Fruit fly (Drosophila melanogaster) whole organism, prepupa: Measurements from ENCODE around the gene Ppi1.

Source experiments
- Blimp-1 ChIP-seq: fragments of 200-800 bp; sonication (Bioruptor generic); optimal IDR thresholded peaks from 3 replicates; lab custom pipeline; 2017; ENCODE audit warnings: missing biosample characterization, missing genetic modification characterization, mild to moderate bottlenecking, moderate library complexity, missing genetic modification reagents
- CG10631 ChIP-seq: fragments of 200-800 bp; sonication (Bioruptor generic); optimal IDR thresholded peaks from 2 replicates; lab custom pipeline; 2016; ENCODE audit warnings: missing biosample characterization, missing genetic modification characterization
- CG10669 ChIP-seq: fragments of 200-800 bp; sonication (Bioruptor generic); optimal IDR thresholded peaks from 3 replicates; lab custom pipeline; 2018; ENCODE audit warnings: missing biosample characterization, mild to moderate bottlenecking, missing genetic modification characterization, moderate library complexity
- CG11294 ChIP-seq: fragments of 200-800 bp; sonication (Bioruptor generic); IDR thresholded peaks from 2 replicates; pipeline ENCODE4 v1.3.6; 2022; ENCODE audit warnings: missing biosample characterization, missing genetic modification characterization
- CG11762 ChIP-seq: fragments of 200-800 bp; sonication (Bioruptor generic); optimal IDR thresholded peaks from 3 replicates; lab custom pipeline; 2016; ENCODE audit warnings: missing biosample characterization, missing genetic modification characterization; ENCODE audit not compliant: insufficient read depth
- CG11902 ChIP-seq: fragments of 200-800 bp; sonication (Bioruptor generic); optimal IDR thresholded peaks from 3 replicates; lab custom pipeline; 2016; ENCODE audit warnings: missing biosample characterization, missing genetic modification characterization
- CG15336 ChIP-seq: fragments of 200-800 bp; sonication (Bioruptor generic); IDR thresholded peaks from 2 replicates; pipeline ENCODE4 v1.3.6; 2022; ENCODE audit warnings: missing biosample characterization, missing genetic modification characterization
- CG1621 ChIP-seq: fragments of 200-800 bp; sonication (Bioruptor generic); optimal IDR thresholded peaks from 3 replicates; lab custom pipeline; 2018; ENCODE audit warnings: missing biosample characterization, mild to moderate bottlenecking, missing genetic modification characterization
- CG16779 ChIP-seq: fragments of 200-800 bp; sonication (Bioruptor generic); optimal IDR thresholded peaks from 3 replicates; lab custom pipeline; 2017; ENCODE audit warnings: missing biosample characterization, mild to moderate bottlenecking, missing genetic modification characterization
- CG3032 ChIP-seq: fragments of 200-800 bp; optimal IDR thresholded peaks from 2 replicates; lab custom pipeline; 2019; ENCODE audit warnings: missing biosample characterization, mild to moderate bottlenecking, missing genetic modification characterization, moderate library complexity
- CG31627 ChIP-seq: fragments of 200-800 bp; sonication (Bioruptor generic); optimal IDR thresholded peaks from 3 replicates; lab custom pipeline; 2016; ENCODE audit warnings: missing biosample characterization, missing genetic modification characterization
- CG34406 ChIP-seq: fragments of 200-800 bp; sonication (Bioruptor generic); optimal IDR thresholded peaks from 3 replicates; lab custom pipeline; 2016; ENCODE audit warnings: missing biosample characterization, missing genetic modification characterization
- CG3919 ChIP-seq: fragments of 200-800 bp; sonication (Bioruptor generic); optimal IDR thresholded peaks from 3 replicates; lab custom pipeline; 2016; ENCODE audit warnings: missing biosample characterization, missing genetic modification characterization
- CG6163 ChIP-seq: fragments of 200-800 bp; sonication (Bioruptor generic); IDR thresholded peaks from 3 replicates; pipeline ENCODE4 v1.3.6; 2022; ENCODE audit warnings: missing biosample characterization, missing genetic modification characterization
- CG6276 ChIP-seq: fragments of 200-800 bp; sonication (Bioruptor generic); optimal IDR thresholded peaks from 2 replicates; lab custom pipeline; 2017; ENCODE audit warnings: missing biosample characterization, mild to moderate bottlenecking, missing genetic modification characterization
- CG6792 ChIP-seq: fragments of 200-800 bp; sonication (Bioruptor generic); optimal IDR thresholded peaks from 3 replicates; lab custom pipeline; 2016; ENCODE audit warnings: missing biosample characterization, missing genetic modification characterization
- CG6854 ChIP-seq: fragments of 200-800 bp; sonication (Bioruptor generic); optimal IDR thresholded peaks from 2 replicates; lab custom pipeline; 2017; ENCODE audit warnings: missing biosample characterization, mild to moderate bottlenecking, missing genetic modification characterization
- CG7368 ChIP-seq: fragments of 200-800 bp; sonication (Bioruptor generic); optimal IDR thresholded peaks from 3 replicates; lab custom pipeline; 2016; ENCODE audit warnings: missing biosample characterization, missing genetic modification characterization
- CG8119 ChIP-seq: fragments of 200-800 bp; sonication (Bioruptor generic); IDR thresholded peaks from 3 replicates; pipeline ENCODE4 v1.3.6; 2022; ENCODE audit warnings: missing biosample characterization, missing genetic modification characterization
- CG8632 ChIP-seq: fragments of 200-800 bp; sonication (Bioruptor generic); optimal IDR thresholded peaks from 3 replicates; lab custom pipeline; 2016; ENCODE audit warnings: missing biosample characterization, missing genetic modification characterization
- Eip78C ChIP-seq: fragments of 200-800 bp; sonication (Bioruptor generic); peaks from one replicate; lab custom pipeline; 2016; ENCODE audit warnings: missing biosample characterization, missing genetic modification characterization
- Eip93F ChIP-seq: fragments of 200-800 bp; sonication (Bioruptor generic); optimal IDR thresholded peaks from 2 replicates; lab custom pipeline; 2016; ENCODE audit warnings: missing biosample characterization, mild to moderate bottlenecking, missing genetic modification characterization
- Ets96B ChIP-seq: fragments of 200-800 bp; optimal IDR thresholded peaks from 2 replicates; lab custom pipeline; 2019; ENCODE audit warnings: missing biosample characterization, mild to moderate bottlenecking, missing genetic modification characterization, moderate library complexity
- Gug ChIP-seq: fragments of 200-800 bp; sonication (Bioruptor generic); IDR thresholded peaks from 2 replicates; pipeline ENCODE4 v1.3.6; 2022; ENCODE audit warnings: missing biosample characterization, missing genetic modification characterization
- Hr39 ChIP-seq: fragments of 200-800 bp; sonication (Bioruptor generic); optimal IDR thresholded peaks from 2 replicates; lab custom pipeline; 2016; ENCODE audit warnings: missing biosample characterization, missing genetic modification characterization
- Hr4 ChIP-seq: fragments of 200-800 bp; sonication (Bioruptor generic); optimal IDR thresholded peaks from 3 replicates; lab custom pipeline; 2016; ENCODE audit warnings: missing biosample characterization, missing genetic modification characterization
- OdsH ChIP-seq: fragments of 200-800 bp; sonication (Bioruptor generic); optimal IDR thresholded peaks from 3 replicates; lab custom pipeline; 2016; ENCODE audit warnings: missing biosample characterization, missing genetic modification characterization
- Smox ChIP-seq: fragments of 200-800 bp; sonication (Bioruptor generic); optimal IDR thresholded peaks from 3 replicates; lab custom pipeline; 2016; ENCODE audit warnings: missing biosample characterization, missing genetic modification characterization
- Sox14 ChIP-seq: fragments of 200-800 bp; sonication (Bioruptor generic); optimal IDR thresholded peaks from 3 replicates; lab custom pipeline; 2016; ENCODE audit warnings: missing biosample characterization, missing genetic modification characterization
- acj6 ChIP-seq: fragments of 200-800 bp; sonication (Bioruptor generic); optimal IDR thresholded peaks from 3 replicates; lab custom pipeline; 2016; ENCODE audit warnings: missing biosample characterization, missing genetic modification characterization
- cyc ChIP-seq: fragments of 200-800 bp; sonication (Bioruptor generic); optimal IDR thresholded peaks from 3 replicates; lab custom pipeline; 2016; ENCODE audit warnings: missing biosample characterization, missing genetic modification characterization
- dac ChIP-seq: fragments of 200-800 bp; sonication (Bioruptor generic); optimal IDR thresholded peaks from 2 replicates; lab custom pipeline; 2017; ENCODE audit warnings: missing biosample characterization, mild to moderate bottlenecking, missing genetic modification characterization
- dsx ChIP-seq: fragments of 200-800 bp; optimal IDR thresholded peaks from 3 replicates; lab custom pipeline; 2019; ENCODE audit warnings: missing biosample characterization, mild to moderate bottlenecking, missing genetic modification characterization, moderate library complexity; ENCODE audit not compliant: poor library complexity, severe bottlenecking
- eg ChIP-seq: fragments of 200-800 bp; sonication (Bioruptor generic); IDR thresholded peaks from 3 replicates; pipeline ENCODE4 v1.3.6; 2022; ENCODE audit warnings: missing biosample characterization, missing genetic modification characterization
- esn ChIP-seq: fragments of 200-800 bp; sonication (Bioruptor generic); optimal IDR thresholded peaks from 2 replicates; lab custom pipeline; 2016; ENCODE audit warnings: missing biosample characterization, mild to moderate bottlenecking, missing genetic modification characterization, moderate library complexity
- fd85E ChIP-seq: fragments of 200-800 bp; sonication (Bioruptor generic); optimal IDR thresholded peaks from 3 replicates; lab custom pipeline; 2016; ENCODE audit warnings: missing biosample characterization, missing genetic modification characterization
- fkh ChIP-seq: fragments of 200-800 bp; sonication (Bioruptor generic); optimal IDR thresholded peaks from 3 replicates; lab custom pipeline; 2017; ENCODE audit warnings: missing biosample characterization, mild to moderate bottlenecking, missing genetic modification characterization, moderate library complexity
- net ChIP-seq: fragments of 200-800 bp; sonication (Bioruptor generic); optimal IDR thresholded peaks from 3 replicates; lab custom pipeline; 2016; ENCODE audit warnings: missing biosample characterization, missing genetic modification characterization
- pdm3 ChIP-seq: fragments of 200-800 bp; sonication (Bioruptor generic); optimal IDR thresholded peaks from 3 replicates; lab custom pipeline; 2016; ENCODE audit warnings: missing biosample characterization, missing genetic modification characterization
- salr ChIP-seq, 2 experiments: fragments of 200-800 bp; sonication (Bioruptor generic); optimal IDR thresholded peaks; 3 replicates each; lab custom pipeline; 2016 to 2018; ENCODE audit warnings: missing biosample characterization in 2 of 2, missing genetic modification characterization in 2 of 2, mild to moderate bottlenecking in 1 of 2
- spab ChIP-seq: fragments of 200-800 bp; sonication (Bioruptor generic); optimal IDR thresholded peaks from 2 replicates; lab custom pipeline; 2017; ENCODE audit warnings: missing biosample characterization, mild to moderate bottlenecking, missing genetic modification characterization, missing genetic modification reagents
- ss ChIP-seq, 2 experiments: fragments of 200-800 bp; sonication (Bioruptor generic); optimal IDR thresholded peaks; 2 replicates in 1 of 2; 3 replicates in 1 of 2; lab custom pipeline; 2017 to 2018; ENCODE audit warnings: mild to moderate bottlenecking in 2 of 2, missing biosample characterization in 2 of 2, missing genetic modification characterization in 2 of 2, moderate library complexity in 1 of 2
- svp ChIP-seq: fragments of 200-800 bp; sonication (Bioruptor generic); peaks from one replicate; lab custom pipeline; 2016; ENCODE audit warnings: missing biosample characterization, missing genetic modification characterization
- topi ChIP-seq: fragments of 200-800 bp; sonication (Bioruptor generic); optimal IDR thresholded peaks from 3 replicates; lab custom pipeline; 2016; ENCODE audit warnings: missing biosample characterization, missing genetic modification characterization
- vri ChIP-seq: fragments of 200-800 bp; sonication (Bioruptor generic); optimal IDR thresholded peaks from 3 replicates; lab custom pipeline; 2016; ENCODE audit warnings: missing biosample characterization, mild to moderate bottlenecking, missing genetic modification characterization

Gene Ppi1

DNA sequence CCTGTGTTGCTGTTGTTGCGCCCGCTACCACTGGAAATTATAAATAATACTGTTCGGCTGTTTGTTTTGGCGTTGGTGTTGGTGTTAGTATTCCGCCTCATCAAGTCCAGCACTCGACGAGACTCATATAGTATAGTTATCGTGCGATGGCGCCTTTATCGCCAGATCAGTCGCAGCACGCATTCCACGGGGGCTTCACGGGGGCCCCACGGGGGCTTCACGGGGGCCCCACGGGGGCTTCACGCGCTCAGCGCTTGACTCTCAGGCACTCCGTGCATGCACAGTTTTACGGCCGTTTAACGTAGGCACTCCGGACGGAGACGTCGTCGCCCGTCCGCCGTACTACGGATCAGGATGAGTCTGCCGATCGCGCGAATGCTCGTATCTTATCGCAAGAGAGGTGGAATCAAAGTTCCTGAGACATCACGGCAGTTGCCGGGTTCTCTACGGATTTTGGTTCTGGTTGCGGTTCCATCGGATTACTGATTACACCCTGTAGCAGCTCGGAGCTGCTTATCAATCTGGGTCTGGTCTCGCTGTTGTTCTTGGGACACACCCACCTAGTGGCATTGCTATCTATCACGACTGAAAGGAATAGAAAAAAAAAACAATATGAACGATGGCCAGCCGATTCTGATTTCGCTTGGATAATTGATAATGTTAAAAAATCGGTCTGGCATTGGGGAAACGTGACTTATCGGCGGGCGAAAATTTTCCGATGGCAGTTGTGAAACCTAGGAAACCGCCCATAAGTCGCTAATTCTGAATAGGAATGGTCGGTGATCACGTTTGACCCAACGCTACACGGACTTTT lies 25.9 kb downstream of the Ppi1 start:
- TF ChIP-seq Sox14 (GFP tag; lab: Kevin White, UChicago), result no peak
- TF ChIP-seq CG3919, result peak; percentile 18
- no peak for TF ChIP-seq OdsH (GFP tag; lab: Kevin White, UChicago)
- TF ChIP-seq CG34406, result no peak
- peak; percentile 40 for TF ChIP-seq CG1621 (tag; lab: Kevin White, UChicago)
- peak; percentile 97 for TF ChIP-seq svp (GFP tag; lab: Kevin White, UChicago)
- peak; percentile 11 for TF ChIP-seq esn (GFP tag; lab: Kevin White, UChicago)
- no peak for TF ChIP-seq CG10669
- no peak for TF ChIP-seq Smox (GFP tag; lab: Kevin White, UChicago)
- no peak for TF ChIP-seq CG6792 (GFP tag; lab: Kevin White, UChicago)
- TF ChIP-seq acj6 (GFP tag; lab: Kevin White, UChicago), result no peak
- TF ChIP-seq CG16779, result no peak
- peak; percentile 21 for TF ChIP-seq fkh (GFP tag; lab: Kevin White, UChicago)
- TF ChIP-seq topi, result no peak
- no peak for TF ChIP-seq dac (GFP tag; lab: Kevin White, UChicago)
- no peak for TF ChIP-seq CG6276 (GFP tag; lab: Kevin White, UChicago)
- TF ChIP-seq CG6163 (GFP tag; lab: Robert Waterston, UW), result peak; percentile 32; the same call in 1 of the 3 replicates
- no peak for TF ChIP-seq cyc
- peak; percentile 84 for TF ChIP-seq vri (GFP tag; lab: Kevin White, UChicago)
- no peak for TF ChIP-seq dsx (GFP tag; lab: Kevin White, UChicago)
- TF ChIP-seq CG3032 (tag; lab: Kevin White, UChicago), result no peak
- no peak; the same call in 1 of the 2 replicates for TF ChIP-seq CG11294 (GFP tag; lab: Robert Waterston, UW)
- TF ChIP-seq pdm3, result no peak
- no peak for TF ChIP-seq CG6854 (GFP tag; lab: Kevin White, UChicago)
- TF ChIP-seq Eip78C (GFP tag; lab: Kevin White, UChicago), result peak; percentile 73

DNA sequence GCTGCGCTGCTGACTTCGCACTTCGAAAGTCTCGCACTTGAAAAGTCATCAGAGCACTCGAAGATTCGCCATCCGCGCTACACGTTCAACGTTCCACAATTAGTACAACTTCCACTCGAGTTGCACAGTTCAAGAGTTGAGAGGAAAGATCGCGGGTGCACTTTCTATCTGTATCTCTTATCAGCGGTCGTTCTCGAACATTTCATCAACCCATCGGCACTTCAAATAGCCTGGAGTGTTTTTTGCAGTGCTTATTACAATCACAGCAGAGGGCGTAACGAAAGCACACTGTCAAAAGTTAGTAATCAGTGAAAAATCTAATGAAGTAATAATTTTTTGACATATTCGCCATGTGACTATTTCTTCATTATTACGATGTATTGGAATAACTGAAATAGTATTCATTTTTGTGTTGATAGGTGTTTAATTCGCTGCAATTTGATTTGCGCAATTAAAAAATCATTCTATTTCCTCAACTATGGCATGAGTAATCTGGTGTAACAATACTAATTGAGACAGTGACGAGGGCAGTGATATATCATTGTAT lies 27.5 kb downstream of the Ppi1 start:
- TF ChIP-seq CG11902 (GFP tag; lab: Kevin White, UChicago) (no peak), salr (GFP tag; optimal IDR thresholded peaks at IDR 0.05; lab: Kevin White, UChicago) (peak in 1 of 2 experiments; percentile 40), CG8119 (GFP tag; lab: Robert Waterston, UW) (peak; percentile 49; the same call in 1 of the 3 replicates), fd85E (no peak), CG11762 (GFP tag; lab: Kevin White, UChicago) (no peak), CG11294 (GFP tag; lab: Robert Waterston, UW) (0 out of 2 replicates have a peak, but pooled peaks have one; percentile 16), Blimp-1 (no peak), Sox14 (GFP tag; lab: Kevin White, UChicago) (peak; percentile 4), Hr4 (peak; percentile 43), CG31627 (GFP tag; lab: Kevin White, UChicago) (peak; percentile 31), Ets96B (tag; lab: Kevin White, UChicago) (peak; percentile 27), Gug (peak; percentile 38; the same call in 1 of the 2 replicates), CG15336 (GFP tag; lab: Robert Waterston, UW) (peak; percentile 62; the same call in 1 of the 2 replicates), pdm3 (peak; percentile 46), topi (no peak), CG6276 (GFP tag; lab: Kevin White, UChicago) (no peak), CG8632 (GFP tag; lab: Kevin White, UChicago) (peak; percentile 25), CG3032 (tag; lab: Kevin White, UChicago) (peak; percentile 18), CG1621 (tag; lab: Kevin White, UChicago) (peak; percentile 21), svp (GFP tag; lab: Kevin White, UChicago) (peak; percentile 93), CG7368 (GFP tag; lab: Kevin White, UChicago) (no peak), esn (GFP tag; lab: Kevin White, UChicago) (no peak), Eip78C (GFP tag; lab: Kevin White, UChicago) (no peak), CG6163 (GFP tag; lab: Robert Waterston, UW) (peak; percentile 71), spab (GFP tag; lab: Kevin White, UChicago) (no peak), net (GFP tag; lab: Kevin White, UChicago) (no peak), eg (GFP tag; lab: Robert Waterston, UW) (peak; percentile 65; the same call in 2 of the 3 replicates), CG3919 (no peak), fkh (GFP tag; lab: Kevin White, UChicago) (no peak), CG10631 (no peak), ss (GFP tag; optimal IDR thresholded peaks at IDR 0.05; lab: Kevin White, UChicago) (no peak), CG6792 (GFP tag; lab: Kevin White, UChicago) (no peak), OdsH (GFP tag; lab: Kevin White, UChicago) (peak; percentile 44), Hr39 (GFP tag; lab: Kevin White, UChicago) (peak; percentile 47), vri (GFP tag; lab: Kevin White, UChicago) (no peak), CG10669 (peak; percentile 13), Eip93F (GFP tag; lab: Kevin White, UChicago) (no peak)
